Fruit fly (Drosophila melanogaster): ENCODE results near the gene CG18404.

dm6 chr3R:30248565-30248964 is 4.4 kb upstream of the CG18404 start:
- TF ChIP-seq Clk (GFP tag; optimal IDR thresholded peaks at IDR 0.05) = no peak
- TF ChIP-seq kay (GFP tag; ENCODE audit: borderline replicate concordance) = no peak
- no peak for TF ChIP-seq CG7101 (tag; optimal IDR thresholded peaks at IDR 0.05)
- TF ChIP-seq toe (GFP tag; optimal IDR thresholded peaks at IDR 0.05) = no peak
- TF ChIP-seq CG5204 (GFP tag; optimal IDR thresholded peaks at IDR 0.05) = no peak
- peak; percentile 32 for TF ChIP-seq bab1 (GFP tag; optimal IDR thresholded peaks at IDR 0.05)

Data from whole organism, adult.